Worm (Caenorhabditis elegans): Measurements from ENCODE around the gene npp-26.

npp-26 gene

ce11 chrIV:4755929-4756655, 8.4 kb upstream of the npp-26 start, which contains the start of the genes fbxb-77 and Y17G9B.11:
TSS of gene fbxb-77 (minus strand) at chrIV:4756157.
TSS of gene Y17G9B.11 (plus strand) at chrIV:4756605.
- TF ChIP-seq swsn-7 (tag; optimal IDR thresholded peaks at IDR 0.05), result no peak
- TF ChIP-seq ceh-90 (tag; optimal IDR thresholded peaks at IDR 0.05), result no peak
- no peak for TF ChIP-seq sup-37 (GFP tag; optimal IDR thresholded peaks at IDR 0.05)
- no peak for TF ChIP-seq aly-2 (tag; optimal IDR thresholded peaks at IDR 0.05)
- TF ChIP-seq lsy-2 (tag; optimal IDR thresholded peaks at IDR 0.05), result no peak
- TF ChIP-seq jun-1 (tag; optimal IDR thresholded peaks at IDR 0.05), result no peak
- TF ChIP-seq dpl-1 (GFP tag; optimal IDR thresholded peaks at IDR 0.05), result no peak
- TF ChIP-seq dsc-1 (tag; optimal IDR thresholded peaks at IDR 0.05), result no peak
- TF ChIP-seq unc-98 (GFP tag; IDR thresholded peaks at IDR 0.05), result no peak
- TF ChIP-seq ceh-82 (tag; optimal IDR thresholded peaks at IDR 0.05), result no peak
- no peak for TF ChIP-seq lir-3 (tag; optimal IDR thresholded peaks at IDR 0.05; ENCODE audit: poor library complexity)
- no peak for TF ChIP-seq nhr-19 (GFP tag; conservative IDR thresholded peaks at IDR 0.05)
- no peak for TF ChIP-seq ceh-88 (GFP tag; IDR thresholded peaks at IDR 0.05)

ce11 chrIV:4758659-4759058, 5.9 kb upstream of the npp-26 start, which contains the start of gene Y17G9B.8:
TSS of gene Y17G9B.8 (minus strand) at chrIV:4758840.
- TF ChIP-seq lsy-2 (tag; optimal IDR thresholded peaks at IDR 0.05) (peak; percentile 10 to 33), snpc-4 (tag; optimal IDR thresholded peaks at IDR 0.05) (no peak)

DNA sequence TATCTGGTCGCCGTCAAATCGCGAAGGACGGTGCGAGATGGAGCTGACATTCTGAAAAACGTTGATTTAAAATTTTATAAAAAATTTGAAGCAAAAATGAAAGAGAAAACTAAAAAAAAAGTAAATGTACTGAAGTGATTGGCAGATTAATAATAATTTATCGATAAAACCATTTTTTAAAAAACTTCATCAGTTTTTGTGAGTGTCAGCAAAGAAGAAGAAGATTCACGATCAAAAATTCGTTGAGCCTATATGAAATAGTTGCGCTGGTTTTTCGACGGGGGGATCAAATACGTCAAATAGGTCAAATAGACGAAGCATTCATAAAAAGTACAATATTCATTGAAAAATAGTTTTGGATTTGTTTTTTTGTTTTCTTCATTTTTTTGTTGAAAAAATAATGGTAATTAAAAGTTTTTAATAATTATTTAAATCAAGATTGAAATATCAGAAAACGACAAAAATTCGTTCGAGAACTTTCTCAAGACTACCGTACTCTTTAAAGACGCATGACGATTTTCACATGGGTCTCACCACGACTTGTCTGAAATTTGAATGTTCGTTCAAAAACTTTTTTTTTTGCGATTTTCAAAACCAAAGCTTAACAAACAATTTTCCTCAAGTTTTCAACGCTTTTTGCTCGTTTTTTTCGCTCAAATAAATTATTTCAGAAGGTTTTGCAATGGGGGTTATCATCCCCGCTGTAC, 4.0 kb upstream of the npp-26 start, which contains the start of the genes memi-1 and cyp-31A3:
Gene memi-1 (minus strand): TSS at position 51 of the 707 bp plus-strand sequence.
Gene cyp-31A3 (plus strand): TSS at position 672 of the 707 bp plus-strand sequence.
- no peak for TF ChIP-seq sox-4 (tag; optimal IDR thresholded peaks at IDR 0.05)
- TF ChIP-seq efl-1 (optimal IDR thresholded peaks at IDR 0.05), result no peak
- TF ChIP-seq efl-1 (GFP tag; optimal IDR thresholded peaks at IDR 0.05 in 1 of 2), result peak in 1 of 2 experiments; percentile 23

DNA sequence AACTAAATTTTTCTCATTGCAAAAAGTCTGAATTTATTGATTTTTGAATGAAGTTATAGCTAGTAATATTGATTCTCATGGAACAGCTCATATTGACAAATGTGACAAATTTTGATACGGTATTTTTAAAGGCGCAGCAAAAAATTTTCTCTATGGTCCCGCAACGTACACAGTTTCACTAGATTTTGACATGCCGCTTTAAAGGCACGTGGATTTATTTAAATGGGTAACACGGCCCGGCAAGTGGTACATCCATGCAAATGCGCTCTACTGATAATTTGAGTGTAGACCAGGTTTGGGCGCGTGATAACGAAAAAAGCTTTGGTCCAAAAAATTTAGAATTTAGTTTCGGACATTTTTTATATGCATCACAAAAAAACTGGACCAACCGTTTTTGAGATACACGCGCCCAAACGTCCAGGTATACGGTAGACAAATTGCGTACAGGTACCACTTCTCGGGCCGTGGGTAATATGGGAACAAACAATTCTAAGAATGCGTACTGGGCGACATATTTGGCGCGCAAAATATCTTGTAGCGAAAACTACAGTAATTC, 1.5 kb upstream of the npp-26 start:
- TF ChIP-seq lsy-2 (tag; optimal IDR thresholded peaks at IDR 0.05) (peak; percentile 29 to 53), efl-1 (optimal IDR thresholded peaks at IDR 0.05) (peak; percentile 11 to 13), efl-1 (GFP tag; optimal IDR thresholded peaks at IDR 0.05 in 1 of 2) (peak in 1 of 2 experiments; percentile 49), lin-35 (GFP tag; optimal IDR thresholded peaks at IDR 0.05) (peak in 1 of 2 experiments; percentile 22)

ce11 chrIV:4763844-4764243, 678 bp upstream of the npp-26 start, which contains the start of gene Y17G9B.2:
TSS of gene Y17G9B.2 (plus strand) at chrIV:4764144.
- TF ChIP-seq pqm-1 (tag; optimal IDR thresholded peaks at IDR 0.05), result no peak
- TF ChIP-seq lir-3 (tag; optimal IDR thresholded peaks at IDR 0.05; ENCODE audit: poor library complexity), result no peak
- TF ChIP-seq mep-1 (tag; optimal IDR thresholded peaks at IDR 0.05), result no peak
- no peak for TF ChIP-seq lin-39 (tag; optimal IDR thresholded peaks at IDR 0.05)
- TF ChIP-seq elt-2 (tag; optimal IDR thresholded peaks at IDR 0.05), result no peak
- TF ChIP-seq ceh-90 (tag; optimal IDR thresholded peaks at IDR 0.05), result no peak
- no peak for TF ChIP-seq ceh-82 (tag; optimal IDR thresholded peaks at IDR 0.05)
- no peak for TF ChIP-seq tbx-2 (tag; optimal IDR thresholded peaks at IDR 0.05)
- TF ChIP-seq xbp-1 (tag; optimal IDR thresholded peaks at IDR 0.05), result no peak
- TF ChIP-seq fos-1 (tag; optimal IDR thresholded peaks at IDR 0.05), result no peak
- no peak for TF ChIP-seq ceh-8 (GFP tag; optimal IDR thresholded peaks at IDR 0.05)
- no peak for TF ChIP-seq zip-4 (GFP tag; optimal IDR thresholded peaks at IDR 0.05)
- no peak for TF ChIP-seq aly-2 (tag; optimal IDR thresholded peaks at IDR 0.05)
- TF ChIP-seq efl-3 (GFP tag; optimal IDR thresholded peaks at IDR 0.05), result no peak

ce11 chrIV:4771792-4772191, 7.3 kb downstream of the npp-26 start, which contains the start of gene R11E3.2:
TSS of gene R11E3.2 (plus strand) at chrIV:4772092.
- TF ChIP-seq ama-1 (optimal IDR thresholded peaks at IDR 0.05) (no peak), C16A3.4 (tag; optimal IDR thresholded peaks at IDR 0.05) (no peak), fkh-10 (GFP tag; optimal IDR thresholded peaks at IDR 0.05) (no peak), ces-1 (GFP tag; optimal IDR thresholded peaks at IDR 0.05) (no peak)
